Fruit fly (Drosophila melanogaster) whole organism, embryonic: Measurements from ENCODE around the gene GluProRS.

Experiments
- Atf6 ChIP-seq: fragments of 200-800 bp; sonication (Bioruptor generic); IDR thresholded peaks from 2 replicates; pipeline ENCODE4 v1.3.6; 2022; ENCODE audit warnings: missing biosample characterization, missing genetic modification characterization
- Bgb ChIP-seq: fragments of 200-800 bp; sonication (Bioruptor generic); IDR thresholded peaks from 2 replicates; pipeline ENCODE4 v1.3.6; 2022; ENCODE audit warnings: missing biosample characterization, missing genetic modification characterization; ENCODE audit not compliant: partially characterized antibody
- CG10431 ChIP-seq: fragments of 200-800 bp; sonication (Bioruptor generic); optimal IDR thresholded peaks from 3 replicates; lab custom pipeline; 2018; ENCODE audit warnings: missing biosample characterization, mild to moderate bottlenecking, missing genetic modification characterization
- CG10543 ChIP-seq: fragments of 200-800 bp; sonication (Bioruptor generic); optimal IDR thresholded peaks from 3 replicates; lab custom pipeline; 2017; ENCODE audit warnings: missing biosample characterization, mild to moderate bottlenecking, missing genetic modification characterization, moderate library complexity
- CG11085 ChIP-seq: fragments of 200-800 bp; sonication (Bioruptor generic); IDR thresholded peaks from 2 replicates; pipeline ENCODE4 v1.3.6; 2022; ENCODE audit warnings: missing biosample characterization, missing genetic modification characterization
- CG11504 ChIP-seq: fragments of 200-800 bp; sonication (Bioruptor generic); optimal IDR thresholded peaks from 3 replicates; lab custom pipeline; 2019; ENCODE audit warnings: missing biosample characterization, mild to moderate bottlenecking, missing genetic modification characterization, moderate library complexity
- CG12071 ChIP-seq: fragments of 200-800 bp; sonication (Bioruptor generic); optimal IDR thresholded peaks from 3 replicates; lab custom pipeline; 2018; ENCODE audit warnings: missing biosample characterization, mild to moderate bottlenecking, missing genetic modification characterization
- CG12104 ChIP-seq: fragments of 200-800 bp; sonication (Bioruptor generic); optimal IDR thresholded peaks from 3 replicates; lab custom pipeline; 2016; ENCODE audit warnings: missing biosample characterization, missing genetic modification characterization
- CG12769 ChIP-seq: fragments of 200-800 bp; sonication (Bioruptor generic); optimal IDR thresholded peaks from 2 replicates; lab custom pipeline; 2019; ENCODE audit warnings: missing biosample characterization, mild to moderate bottlenecking, missing genetic modification characterization, moderate library complexity
- CG13624 ChIP-seq: fragments of 200-800 bp; sonication (Bioruptor generic); optimal IDR thresholded peaks from 2 replicates; lab custom pipeline; 2016; ENCODE audit warnings: missing biosample characterization, missing genetic modification characterization
- CG14710 ChIP-seq: fragments of 200-800 bp; sonication (Bioruptor generic); optimal IDR thresholded peaks from 3 replicates; lab custom pipeline; 2019; ENCODE audit warnings: missing biosample characterization, mild to moderate bottlenecking, missing genetic modification characterization, moderate library complexity
- CG3065 ChIP-seq: fragments of 200-800 bp; sonication (Bioruptor generic); optimal IDR thresholded peaks from 2 replicates; lab custom pipeline; 2016; ENCODE audit warnings: missing biosample characterization, missing genetic modification characterization
- CG34376 ChIP-seq: fragments of 200-800 bp; sonication (Bioruptor generic); optimal IDR thresholded peaks from 2 replicates; lab custom pipeline; 2018; ENCODE audit warnings: missing biosample characterization, mild to moderate bottlenecking, missing genetic modification characterization
- CG3995 ChIP-seq: fragments of 200-800 bp; sonication (Bioruptor generic); optimal IDR thresholded peaks from 3 replicates; lab custom pipeline; 2016; ENCODE audit warnings: missing biosample characterization, missing genetic modification characterization
- CG4424 ChIP-seq: fragments of 200-800 bp; sonication (Bioruptor generic); optimal IDR thresholded peaks from 3 replicates; lab custom pipeline; 2016; ENCODE audit warnings: missing biosample characterization, missing genetic modification characterization
- CG5180 ChIP-seq: fragments of 200-800 bp; sonication (Bioruptor generic); optimal IDR thresholded peaks from 3 replicates; lab custom pipeline; 2017; ENCODE audit warnings: missing biosample characterization, missing genetic modification characterization, mild to moderate bottlenecking, moderate library complexity, missing genetic modification reagents
- CG7928 ChIP-seq: fragments of 200-800 bp; sonication (Bioruptor generic); optimal IDR thresholded peaks from 2 replicates; lab custom pipeline; 2017; ENCODE audit warnings: missing biosample characterization, mild to moderate bottlenecking, missing genetic modification characterization
- CG8944 ChIP-seq: fragments of 200-800 bp; sonication (Bioruptor generic); optimal IDR thresholded peaks from 3 replicates; lab custom pipeline; 2016; ENCODE audit warnings: missing biosample characterization, missing genetic modification characterization
- E2f2 ChIP-seq: fragments of 200-800 bp; sonication (Bioruptor generic); IDR thresholded peaks from 2 replicates; pipeline ENCODE4 v1.3.6; 2022; ENCODE audit warnings: missing biosample characterization, missing genetic modification characterization
- GATAe ChIP-seq: fragments of 200-800 bp; sonication (Bioruptor generic); conservative IDR thresholded peaks from 2 replicates; pipeline ENCODE4 v1.3.6; 2022; ENCODE audit warnings: missing biosample characterization, missing genetic modification characterization
- Hmx ChIP-seq: fragments of 200-800 bp; sonication (Bioruptor generic); optimal IDR thresholded peaks from 2 replicates; lab custom pipeline; 2016; ENCODE audit warnings: missing biosample characterization, missing genetic modification characterization
- Kr ChIP-seq: fragments of 200-800 bp; sonication (Bioruptor generic); optimal IDR thresholded peaks from 2 replicates; lab custom pipeline; 2017; ENCODE audit warnings: missing biosample characterization, mild to moderate bottlenecking, missing genetic modification characterization
- Lpt ChIP-seq: fragments of >200 bp; optimal IDR thresholded peaks from 2 replicates; lab custom pipeline; 2018; ENCODE audit warnings: missing biosample characterization, missing genetic modification characterization
- Ptx1 ChIP-seq: fragments of 200-800 bp; sonication (Bioruptor generic); IDR thresholded peaks from 2 replicates; pipeline ENCODE4 v1.3.6; 2022; ENCODE audit warnings: missing biosample characterization, missing genetic modification characterization
- Side ChIP-seq: fragments of 200-800 bp; sonication (Bioruptor generic); optimal IDR thresholded peaks from 2 replicates; lab custom pipeline; 2016; ENCODE audit warnings: missing biosample characterization, missing genetic modification characterization
- Sox100B ChIP-seq: fragments of 200-800 bp; sonication (Bioruptor generic); optimal IDR thresholded peaks from 3 replicates; lab custom pipeline; 2018; ENCODE audit warnings: missing biosample characterization, mild to moderate bottlenecking, missing genetic modification characterization
- ap ChIP-seq: fragments of 200-800 bp; sonication (Bioruptor generic); IDR thresholded peaks from 2 replicates; pipeline ENCODE4 v1.3.6; 2022; ENCODE audit warnings: missing biosample characterization, missing genetic modification characterization
- ase ChIP-seq: fragments of 200-800 bp; sonication (Bioruptor generic); IDR thresholded peaks from 3 replicates; pipeline ENCODE4 v1.3.6; 2022; ENCODE audit warnings: missing biosample characterization, missing genetic modification characterization
- ato ChIP-seq: fragments of 200-800 bp; sonication (Bioruptor generic); IDR thresholded peaks from 2 replicates; pipeline ENCODE4 v1.3.6; 2022; ENCODE audit warnings: missing biosample characterization, missing genetic modification characterization; ENCODE audit not compliant: partially characterized antibody
- br ChIP-seq: fragments of >200 bp; optimal IDR thresholded peaks from 2 replicates; lab custom pipeline; 2017
- chif ChIP-seq, 2 experiments: fragments of 200-800 bp; sonication (Bioruptor generic); optimal IDR thresholded peaks; 3 replicates each; lab custom pipeline; 2016; ENCODE audit warnings: missing biosample characterization in 2 of 2, missing genetic modification characterization in 2 of 2
- dysf ChIP-seq: fragments of 200-800 bp; sonication (Bioruptor generic); IDR thresholded peaks from 3 replicates; pipeline ENCODE4 v1.3.6; 2022; ENCODE audit warnings: missing biosample characterization, missing genetic modification characterization
- eve ChIP-seq, 2 experiments: fragments of >200 bp; optimal IDR thresholded peaks; 2 replicates each; lab custom pipeline; 2017; ENCODE audit warnings: missing biosample characterization in 2 of 2, missing genetic modification characterization in 2 of 2
- fd102C ChIP-seq: fragments of 200-800 bp; sonication (Bioruptor generic); optimal IDR thresholded peaks from 2 replicates; lab custom pipeline; 2018; ENCODE audit warnings: missing biosample characterization, mild to moderate bottlenecking, missing genetic modification characterization, moderate library complexity
- grau ChIP-seq: fragments of 200-800 bp; optimal IDR thresholded peaks from 3 replicates; lab custom pipeline; 2019; ENCODE audit warnings: missing biosample characterization, mild to moderate bottlenecking, missing genetic modification characterization, moderate library complexity
- ham ChIP-seq: fragments of 200-800 bp; sonication (Bioruptor generic); IDR thresholded peaks from 2 replicates; pipeline ENCODE4 v1.3.6; 2022; ENCODE audit warnings: missing biosample characterization, missing genetic modification characterization
- hbn ChIP-seq: fragments of 200-800 bp; sonication (Bioruptor generic); IDR thresholded peaks from 2 replicates; pipeline ENCODE4 v1.3.6; 2022; ENCODE audit warnings: missing biosample characterization, missing genetic modification characterization; ENCODE audit not compliant: partially characterized antibody
- jigr1 ChIP-seq: fragments of 200-800 bp; sonication (Bioruptor generic); IDR thresholded peaks from 3 replicates; pipeline ENCODE4 v1.3.6; 2022; ENCODE audit warnings: missing biosample characterization, missing genetic modification characterization
- jumu ChIP-seq: fragments of 200-800 bp; sonication (Bioruptor generic); optimal IDR thresholded peaks from 3 replicates; lab custom pipeline; 2016; ENCODE audit warnings: missing biosample characterization, missing genetic modification characterization
- kah ChIP-seq: fragments of 200-800 bp; sonication (Bioruptor generic); optimal IDR thresholded peaks from 2 replicates; lab custom pipeline; 2018; ENCODE audit warnings: missing biosample characterization, mild to moderate bottlenecking, missing genetic modification characterization
- lab ChIP-seq: fragments of 200-800 bp; sonication (Bioruptor generic); optimal IDR thresholded peaks from 3 replicates; lab custom pipeline; 2017; ENCODE audit warnings: missing biosample characterization, missing genetic modification characterization, mild to moderate bottlenecking, moderate library complexity, missing genetic modification reagents
- nerfin-2 ChIP-seq: fragments of 200-800 bp; sonication (Bioruptor generic); IDR thresholded peaks from 2 replicates; pipeline ENCODE4 v1.3.6; 2022; ENCODE audit warnings: missing biosample characterization, missing genetic modification characterization; ENCODE audit not compliant: partially characterized antibody
- oc ChIP-seq: fragments of 200-800 bp; sonication (Bioruptor generic); optimal IDR thresholded peaks from 2 replicates; lab custom pipeline; 2018; ENCODE audit warnings: missing biosample characterization, mild to moderate bottlenecking, missing genetic modification characterization, moderate library complexity
- onecut ChIP-seq: fragments of 200-800 bp; sonication (Bioruptor generic); IDR thresholded peaks from 2 replicates; pipeline ENCODE4 v1.3.6; 2022; ENCODE audit warnings: missing biosample characterization, missing genetic modification characterization
- pfk ChIP-seq: fragments of 200-800 bp; sonication (Bioruptor generic); optimal IDR thresholded peaks from 2 replicates; lab custom pipeline; 2018; ENCODE audit warnings: missing biosample characterization, mild to moderate bottlenecking, missing genetic modification characterization, moderate library complexity
- pros ChIP-seq: fragments of 200-800 bp; sonication (Bioruptor generic); optimal IDR thresholded peaks from 3 replicates; lab custom pipeline; 2019; ENCODE audit warnings: missing biosample characterization, mild to moderate bottlenecking, missing genetic modification characterization, moderate library complexity
- salm ChIP-seq: fragments of 200-800 bp; sonication (Bioruptor generic); optimal IDR thresholded peaks from 2 replicates; lab custom pipeline; 2018; ENCODE audit warnings: missing biosample characterization, mild to moderate bottlenecking, missing genetic modification characterization
- sug ChIP-seq: fragments of 200-800 bp; optimal IDR thresholded peaks from 2 replicates; lab custom pipeline; 2019; ENCODE audit warnings: missing biosample characterization, mild to moderate bottlenecking, missing genetic modification characterization, moderate library complexity

The GluProRS gene

DNA sequence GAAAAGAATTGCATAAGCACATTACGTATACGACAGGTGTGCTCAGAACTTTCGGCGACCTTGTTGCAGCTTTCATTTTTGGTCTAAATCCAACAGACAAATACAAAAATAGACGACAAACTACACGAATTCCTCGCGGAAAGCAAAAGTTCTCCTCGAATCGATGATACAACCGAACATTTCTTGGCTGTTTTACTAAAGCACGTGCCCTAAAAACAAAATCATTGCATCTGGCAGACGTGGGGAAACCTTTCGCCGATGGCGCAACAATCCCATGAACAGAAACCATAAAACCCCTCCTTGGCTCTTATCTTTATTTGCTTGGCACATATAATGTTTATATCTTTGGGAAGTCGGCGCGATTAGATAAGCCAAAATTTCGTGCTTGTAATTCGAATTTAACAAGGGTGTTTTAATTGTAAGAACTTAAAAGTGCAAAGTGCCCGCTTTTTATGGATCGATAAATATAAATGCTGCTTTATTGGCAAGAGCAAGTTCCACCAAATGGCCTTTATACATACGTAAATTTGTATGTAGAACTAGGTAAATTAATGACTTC lies 19.5 kb downstream of the GluProRS start (continued):
- TF ChIP-seq GATAe, result peak; percentile 25; the same call in 1 of the 2 replicates
- TF ChIP-seq CG10431 (GFP tag; lab: Kevin White, UChicago), result peak; percentile 9
- no peak for TF ChIP-seq CG4424
- no peak for TF ChIP-seq CG14710 (tag; lab: Kevin White, UChicago)
- peak; percentile 13; the same call in 1 of the 2 replicates for TF ChIP-seq E2f2
- TF ChIP-seq CG10543, result peak; percentile 34
- TF ChIP-seq CG8944, result no peak
- TF ChIP-seq CG34376 (GFP tag; lab: Kevin White, UChicago), result peak; percentile 77
- peak; percentile 62 for TF ChIP-seq sug
- TF ChIP-seq CG11085 (GFP tag; lab: Robert Waterston, UW), result no peak
- TF ChIP-seq CG5180 (GFP tag; lab: Kevin White, UChicago), result peak; percentile 1
- TF ChIP-seq CG13624 (GFP tag; lab: Kevin White, UChicago), result no peak
- TF ChIP-seq ap (GFP tag; lab: Robert Waterston, UW), result no peak
- TF ChIP-seq onecut (GFP tag; lab: Robert Waterston, UW), result no peak
- TF ChIP-seq CG12071 (GFP tag; lab: Kevin White, UChicago), result peak; percentile 19

DNA sequence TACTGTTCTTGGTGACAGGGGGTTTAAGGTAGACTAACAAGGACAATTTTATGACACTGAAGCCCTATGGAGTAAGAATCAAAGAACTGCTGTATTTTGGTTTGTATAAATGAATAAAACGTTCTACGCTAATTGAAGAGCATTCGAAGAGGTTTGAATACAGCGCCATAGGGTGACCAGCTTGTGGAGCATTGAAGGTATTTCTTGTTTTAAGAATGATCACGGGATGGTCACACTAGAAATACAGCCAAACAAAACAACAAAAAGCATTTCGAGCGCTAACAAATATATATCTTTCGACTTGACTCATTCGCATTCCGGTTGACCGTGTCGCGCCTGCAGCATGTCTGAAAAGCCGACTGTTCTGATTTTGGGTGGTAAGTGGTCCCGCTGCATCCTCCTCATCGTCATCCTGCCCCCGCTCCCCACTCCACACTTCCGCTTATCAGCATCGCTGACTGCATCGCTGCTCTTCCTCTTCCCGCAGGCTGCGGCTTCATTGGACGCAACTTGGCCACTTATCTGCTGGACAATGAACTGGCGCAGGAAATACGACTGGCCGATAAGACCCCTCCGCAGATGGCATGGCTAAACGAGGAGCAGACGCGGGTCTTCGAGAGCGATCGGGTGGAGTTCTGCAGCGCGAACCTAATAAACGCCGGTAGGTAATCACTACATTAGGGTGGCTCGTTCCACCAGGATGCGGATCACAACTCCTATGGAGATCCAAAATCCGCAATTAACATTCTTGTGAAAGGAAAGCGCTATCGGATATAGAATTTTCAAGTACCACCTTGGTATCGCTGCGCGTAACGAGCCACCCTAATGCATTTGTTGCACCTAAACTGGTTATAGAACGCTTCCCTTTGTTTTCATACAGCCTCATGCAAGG lies 24.3 kb downstream of the GluProRS start, which contains the start of gene CG5854:
Gene CG5854, plus strand, starts transcription at position 229 of the 892 bp plus-strand sequence.
- no peak for TF ChIP-seq nerfin-2 (GFP tag; lab: Robert Waterston, UW)
- no peak for TF ChIP-seq br (lab: Kevin White, UChicago)
- TF ChIP-seq Lpt (GFP tag; lab: Kevin White, UChicago), result no peak
- TF ChIP-seq Kr (GFP tag; lab: Kevin White, UChicago), result no peak
- no peak for TF ChIP-seq CG12104 (GFP tag; lab: Kevin White, UChicago)
- peak; percentile 69; the same call in 2 of the 3 replicates for TF ChIP-seq ase (GFP tag; lab: Robert Waterston, UW)
- no peak for TF ChIP-seq ham
- no peak for TF ChIP-seq pfk (GFP tag; lab: Kevin White, UChicago)
- TF ChIP-seq ato, result no peak
- peak; percentile 78 for TF ChIP-seq CG12769 (tag; lab: Kevin White, UChicago)
- TF ChIP-seq CG11504, result peak; percentile 82
- TF ChIP-seq Ptx1 (GFP tag; lab: Robert Waterston, UW), result peak; percentile 66
- TF ChIP-seq CG3065 (GFP tag; lab: Kevin White, UChicago), result peak; percentile 50
- TF ChIP-seq fd102C (GFP tag; lab: Kevin White, UChicago), result no peak
- TF ChIP-seq hbn (GFP tag; lab: Robert Waterston, UW), result no peak
- no peak for TF ChIP-seq kah
- peak; percentile 19 for TF ChIP-seq CG7928 (GFP tag; lab: Kevin White, UChicago)
- no peak for TF ChIP-seq eve (GFP tag; optimal IDR thresholded peaks at IDR 0.05; lab: Kevin White, UChicago)
- TF ChIP-seq Atf6, result peak; percentile 37; the same call in 1 of the 2 replicates
- no peak for TF ChIP-seq Hmx (GFP tag; lab: Kevin White, UChicago)
- TF ChIP-seq jumu, result peak; percentile 5
- TF ChIP-seq grau (tag; lab: Kevin White, UChicago), result peak; percentile 59
- TF ChIP-seq oc (tag; lab: Kevin White, UChicago), result peak; percentile 71
- TF ChIP-seq chif (GFP tag; optimal IDR thresholded peaks at IDR 0.05; lab: Kevin White, UChicago), result peak; percentile 31 to 75
- TF ChIP-seq CG3995, result peak; percentile 42
- TF ChIP-seq salm (tag; lab: Kevin White, UChicago), result peak; percentile 61
- peak; percentile 73 for TF ChIP-seq Side (GFP tag; lab: Kevin White, UChicago)
- TF ChIP-seq Bgb (GFP tag; lab: Robert Waterston, UW), result no peak
- TF ChIP-seq jigr1 (GFP tag; lab: Robert Waterston, UW), result no peak
- peak; percentile 89 for TF ChIP-seq lab (GFP tag; lab: Kevin White, UChicago)
- TF ChIP-seq Sox100B, result peak; percentile 52
- no peak for TF ChIP-seq pros (GFP tag; lab: Kevin White, UChicago)
- peak; percentile 80 for TF ChIP-seq dysf
- peak; percentile 97 for TF ChIP-seq E2f2
